Worm (Caenorhabditis elegans): ENCODE results near the gene nspg-7.1.

ce11 chrIV:9336538-9337090 is 6.0 kb upstream of the nspg-7.1 start, which contains the start of gene T20D3.5:
- TF ChIP-seq W03F9.2 (tag; optimal IDR thresholded peaks at IDR 0.05): no peak
- TF ChIP-seq him-1 (tag; optimal IDR thresholded peaks at IDR 0.05): no peak
- no peak for TF ChIP-seq dao-5 (tag; optimal IDR thresholded peaks at IDR 0.05)
